Worm (Caenorhabditis elegans): Measurements from ENCODE around the gene srj-13.

Gene srj-13

ce11 chrV:7415780-7416428 lies 13.4 kb downstream of the srj-13 start, which contains the start of gene F18E3.13 (continued):
- no peak for TF ChIP-seq efl-3 (GFP tag; optimal IDR thresholded peaks at IDR 0.05)
- TF ChIP-seq nhr-71 (tag; optimal IDR thresholded peaks at IDR 0.05) = peak; percentile 88
- TF ChIP-seq rnt-1 (tag; optimal IDR thresholded peaks at IDR 0.05) = no peak
- TF ChIP-seq fkh-4 (tag; optimal IDR thresholded peaks at IDR 0.05; ENCODE audit: borderline replicate concordance) = no peak
- TF ChIP-seq ces-1 (GFP tag; optimal IDR thresholded peaks at IDR 0.05) = no peak
- no peak for TF ChIP-seq irx-1 (tag; optimal IDR thresholded peaks at IDR 0.05)
- TF ChIP-seq snpc-4 (tag; optimal IDR thresholded peaks at IDR 0.05) = no peak
- no peak for TF ChIP-seq tlp-1 (tag; optimal IDR thresholded peaks at IDR 0.05)
- peak; percentile 70 for TF ChIP-seq tbx-2 (tag; optimal IDR thresholded peaks at IDR 0.05)
- no peak for TF ChIP-seq sox-4 (tag; optimal IDR thresholded peaks at IDR 0.05)
- no peak for TF ChIP-seq aly-2 (tag; optimal IDR thresholded peaks at IDR 0.05)
- no peak for TF ChIP-seq unc-30 (tag; optimal IDR thresholded peaks at IDR 0.05)
- no peak for TF ChIP-seq nhr-11 (tag; optimal IDR thresholded peaks at IDR 0.05)

ce11 chrV:7416569-7416968 lies 14.1 kb downstream of the srj-13 start:
- TF ChIP-seq blmp-1 (tag; optimal IDR thresholded peaks at IDR 0.05) (no peak), lin-35 (GFP tag; optimal IDR thresholded peaks at IDR 0.05) (peak in 1 of 2 experiments; percentile 17)

ce11 chrV:7417018-7417716 lies 14.7 kb downstream of the srj-13 start, which contains the start of gene srw-67:
Gene srw-67 (plus strand): TSS chrV:7417660.
- peak in 1 of 6 experiments; percentile 33 for TF ChIP-seq elt-3 (tag; optimal IDR thresholded peaks at IDR 0.05)
- no peak for TF ChIP-seq aha-1 (tag; optimal IDR thresholded peaks at IDR 0.05)
- TF ChIP-seq blmp-1 (tag; optimal IDR thresholded peaks at IDR 0.05) = peak; percentile 14
- TF ChIP-seq efl-1 (optimal IDR thresholded peaks at IDR 0.05) = no peak
- TF ChIP-seq efl-1 (GFP tag; optimal IDR thresholded peaks at IDR 0.05 in 1 of 2) = peak in 1 of 2 experiments; percentile 41

- no peak for TF ChIP-seq sptf-1 (tag; optimal IDR thresholded peaks at IDR 0.05)
- no peak for TF ChIP-seq ceh-82 (tag; optimal IDR thresholded peaks at IDR 0.05)
- TF ChIP-seq unc-130 (tag; optimal IDR thresholded peaks at IDR 0.05) = no peak
- TF ChIP-seq snpc-4 (tag; optimal IDR thresholded peaks at IDR 0.05) = no peak
- no peak for TF ChIP-seq nhr-11 (tag; optimal IDR thresholded peaks at IDR 0.05)
- TF ChIP-seq nhr-84 (tag; optimal IDR thresholded peaks at IDR 0.05) = no peak
- no peak for TF ChIP-seq nhr-76 (tag; optimal IDR thresholded peaks at IDR 0.05)
- no peak for TF ChIP-seq mep-1 (tag; optimal IDR thresholded peaks at IDR 0.05)
- no peak for TF ChIP-seq zag-1 (tag; optimal IDR thresholded peaks at IDR 0.05)
- no peak for TF ChIP-seq efl-1 (optimal IDR thresholded peaks at IDR 0.05)
- TF ChIP-seq efl-1 (GFP tag; optimal IDR thresholded peaks at IDR 0.05 in 1 of 2) = no peak
- no peak for TF ChIP-seq nhr-237 (tag; optimal IDR thresholded peaks at IDR 0.05)
- no peak for TF ChIP-seq nhr-19 (GFP tag; conservative IDR thresholded peaks at IDR 0.05)
- no peak for TF ChIP-seq fkh-8 (tag; optimal IDR thresholded peaks at IDR 0.05)
- TF ChIP-seq nhr-90 (tag; optimal IDR thresholded peaks at IDR 0.05; ENCODE audit: poor library complexity) = no peak
- no peak for TF ChIP-seq egl-27 (tag; optimal IDR thresholded peaks at IDR 0.05)
- no peak for TF ChIP-seq pag-3 (tag; optimal IDR thresholded peaks at IDR 0.05; ENCODE audit: borderline replicate concordance, insufficient read depth)
- TF ChIP-seq lsy-2 (tag; optimal IDR thresholded peaks at IDR 0.05) = no peak
- no peak for TF ChIP-seq hlh-17 (GFP tag; optimal IDR thresholded peaks at IDR 0.05; ENCODE audit: borderline replicate concordance)
- TF ChIP-seq alr-1 (tag; optimal IDR thresholded peaks at IDR 0.05; ENCODE audit: borderline replicate concordance) = no peak
Observed at ce11 chrV:7420162-7420561, 17.7 kb downstream of the srj-13 start, which contains the start of gene srxa-4. Gene srxa-4 (plus strand): TSS chrV:7420462.

Measured in whole organism, L1 larva.